Worm (Caenorhabditis elegans) whole organism, midembryonic: ENCODE data around the gene folt-1.

Experiments
- T22C8.4 ChIP-seq: fragments of 200-800 bp; sonication (Bioruptor generic); IDR thresholded peaks from 2 replicates; pipeline ENCODE4 v1.3.6; 2022; ENCODE audit warnings: missing genetic modification characterization, missing compliant biosample characterization
- cog-1 ChIP-seq: sonication (generic microtip); optimal IDR thresholded peaks from 2 replicates; lab custom pipeline; 2016; ENCODE audit warnings: missing genetic modification characterization, missing compliant biosample characterization
- flt-1 ChIP-seq: fragments of 200-800 bp; sonication (Bioruptor generic); IDR thresholded peaks from 2 replicates; pipeline ENCODE4 v1.3.6; 2022; ENCODE audit warnings: missing genetic modification characterization, missing compliant biosample characterization
- klf-2 ChIP-seq: fragments of 200-800 bp; sonication (Bioruptor generic); conservative IDR thresholded peaks from 2 replicates; pipeline ENCODE4 v1.3.6; 2022; ENCODE audit warnings: missing genetic modification reagents, missing genetic modification characterization, missing compliant biosample characterization
- ref-1 ChIP-seq: fragments of 200-800 bp; sonication (Bioruptor generic); conservative IDR thresholded peaks from 2 replicates; pipeline ENCODE4 v1.3.6; 2022; ENCODE audit warnings: missing genetic modification reagents, missing genetic modification characterization, missing compliant biosample characterization
- tab-1 ChIP-seq: fragments of 200-800 bp; sonication (Bioruptor generic); IDR thresholded peaks from 2 replicates; pipeline ENCODE4 v1.3.6; 2022; ENCODE audit warnings: missing genetic modification characterization, missing compliant biosample characterization
- ztf-29 ChIP-seq: fragments of 200-800 bp; sonication (Bioruptor generic); IDR thresholded peaks from 2 replicates; pipeline ENCODE4 v1.3.6; 2022; ENCODE audit warnings: missing genetic modification reagents, missing genetic modification characterization, missing compliant biosample characterization

DNA sequence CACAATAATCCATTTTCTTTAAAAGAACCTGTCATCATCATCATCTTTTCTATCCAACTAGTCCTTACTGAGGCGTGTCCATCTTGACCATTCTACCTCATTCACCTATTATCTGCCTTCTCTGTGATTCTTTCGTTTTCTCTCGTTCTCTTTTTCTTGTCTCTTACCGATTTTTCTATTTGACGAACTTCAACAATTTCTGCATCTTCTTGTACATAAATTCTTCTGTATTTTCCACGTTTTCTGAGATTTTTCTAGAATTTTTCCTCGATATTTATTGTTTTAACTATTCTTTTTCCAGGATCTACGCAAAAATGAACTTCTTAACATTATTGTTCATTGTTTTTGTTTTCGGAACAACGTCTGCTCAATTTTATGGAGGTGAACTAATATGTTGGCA lies 41.6 kb downstream of the folt-1 start, which contains the start of gene cnc-10:
- TF ChIP-seq flt-1 (GFP tag; lab: Robert Waterston, UW) (no peak), T22C8.4 (GFP tag; lab: Robert Waterston, UW) (no peak), tab-1 (GFP tag; lab: Robert Waterston, UW) (no peak), ref-1 (GFP tag; lab: Robert Waterston, UW) (no peak), ztf-29 (no peak), klf-2 (GFP tag; lab: Robert Waterston, UW) (no peak), cog-1 (no peak)
